Worm (Caenorhabditis elegans) whole organism, L4 larva: Measurements from ENCODE around the gene srtx-1.
"Not testable (repeated sequence)": the region's sequence is repeated elsewhere in the genome, so short reads cannot be mapped to it uniquely, and the experiment has no call there.

Source experiments
- ceh-20 ChIP-seq: fragments of 200-800 bp; sonication (Bioruptor generic); IDR thresholded peaks from 2 replicates; pipeline ENCODE4 v1.3.6; 2022; ENCODE audit warnings: missing genetic modification reagents, missing genetic modification characterization, missing compliant biosample characterization
- jun-1 ChIP-seq: fragments of 150-350 bp; optimal IDR thresholded peaks from 2 replicates; lab custom pipeline; 2014; ENCODE audit warnings: missing biosample characterization, missing genetic modification reagents, missing genetic modification characterization
- lin-39 ChIP-seq: fragments of 150-350 bp; optimal IDR thresholded peaks from 2 replicates; lab custom pipeline; 2014; ENCODE audit warnings: missing biosample characterization, missing genetic modification reagents, missing genetic modification characterization
- madf-9 ChIP-seq: fragments of 200-800 bp; sonication (Bioruptor generic); conservative IDR thresholded peaks from 2 replicates; pipeline ENCODE4 v1.3.6; 2022; ENCODE audit warnings: missing genetic modification reagents, missing genetic modification characterization, missing compliant biosample characterization
- mxl-3 ChIP-seq: fragments of 200-800 bp; sonication (Bioruptor generic); optimal IDR thresholded peaks from 2 replicates; lab custom pipeline; 2018; ENCODE audit warnings: mild to moderate bottlenecking, missing genetic modification characterization, missing compliant biosample characterization
- nhr-76 ChIP-seq: fragments of 150-350 bp; optimal IDR thresholded peaks from 2 replicates; lab custom pipeline; 2014; ENCODE audit warnings: missing biosample characterization, missing genetic modification characterization
- nhr-77 ChIP-seq: fragments of 150-350 bp; optimal IDR thresholded peaks from 2 replicates; lab custom pipeline; 2014; ENCODE audit warnings: missing biosample characterization, missing genetic modification characterization

DNA sequence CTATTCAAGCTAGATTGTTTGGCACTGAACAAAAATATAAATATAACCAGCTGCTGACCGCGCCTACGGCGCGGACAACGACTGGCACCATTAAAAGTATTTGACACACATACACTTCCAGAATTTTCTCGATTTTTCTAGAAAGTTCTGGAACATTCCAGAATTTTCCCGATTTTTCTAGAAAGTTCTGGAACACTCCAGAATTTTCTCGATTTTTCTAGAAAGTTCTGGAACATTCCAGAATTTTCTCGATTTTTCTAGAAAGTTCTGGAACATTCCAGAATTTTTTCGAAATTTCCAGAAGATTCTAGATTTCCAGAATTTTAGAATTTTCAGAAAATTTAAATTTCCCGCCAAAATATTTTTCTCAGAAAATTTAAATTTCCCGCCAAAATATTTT lies 20.0 kb downstream of the srtx-1 start:
- TF ChIP-seq nhr-76 (tag; lab: Kevin White, UChicago); ceh-20 (GFP tag; lab: Robert Waterston, UW); nhr-77 (tag; lab: Kevin White, UChicago); mxl-3 (GFP tag; lab: Kevin White, UChicago); lin-39 (tag; lab: Kevin White, UChicago); jun-1 (tag; lab: Kevin White, UChicago); madf-9 (GFP tag; lab: Robert Waterston, UW): not testable (repeated sequence)
